Worm (Caenorhabditis elegans): ENCODE results near the gene R10D12.10.
A peak's percentile ranks its signal among the peaks of the same experiment; 100 is the strongest.

Gene R10D12.10

ce11 chrV:13984828-13985227 is 26.7 kb upstream of the R10D12.10 start, which contains the start of gene end-1:
end-1 (plus strand) TSS chrV:13985128.
- TF ChIP-seq cog-1 (tag; optimal IDR thresholded peaks at IDR 0.05) (no peak), tab-1 (GFP tag; IDR thresholded peaks at IDR 0.05) (no peak), ztf-29 (GFP tag; IDR thresholded peaks at IDR 0.05) (no peak), ref-1 (GFP tag; conservative IDR thresholded peaks at IDR 0.05) (no peak), klf-2 (GFP tag; conservative IDR thresholded peaks at IDR 0.05) (no peak), ztf-23 (GFP tag; IDR thresholded peaks at IDR 0.05) (no peak), med-1 (GFP tag; optimal IDR thresholded peaks at IDR 0.05; ENCODE audit: insufficient read depth) (no peak), T22C8.4 (GFP tag; IDR thresholded peaks at IDR 0.05) (no peak), flt-1 (GFP tag; IDR thresholded peaks at IDR 0.05) (no peak)

ce11 chrV:13981677-13982076 is 23.5 kb upstream of the R10D12.10 start:
- TF ChIP-seq ref-1 (GFP tag; conservative IDR thresholded peaks at IDR 0.05) (no peak), tab-1 (GFP tag; IDR thresholded peaks at IDR 0.05) (no peak), klf-2 (GFP tag; conservative IDR thresholded peaks at IDR 0.05) (no peak), cog-1 (tag; optimal IDR thresholded peaks at IDR 0.05) (no peak)

ce11 chrV:13980807-13981206 is 22.7 kb upstream of the R10D12.10 start, which contains the start of gene eol-1:
eol-1 (minus strand) TSS chrV:13980907.
- no peak for TF ChIP-seq ztf-23 (GFP tag; IDR thresholded peaks at IDR 0.05)
- TF ChIP-seq ztf-29 (GFP tag; IDR thresholded peaks at IDR 0.05) = no peak
- no peak for TF ChIP-seq ref-1 (GFP tag; conservative IDR thresholded peaks at IDR 0.05)
- no peak for TF ChIP-seq T22C8.4 (GFP tag; IDR thresholded peaks at IDR 0.05)
- TF ChIP-seq klf-2 (GFP tag; conservative IDR thresholded peaks at IDR 0.05) = no peak
- TF ChIP-seq cog-1 (tag; optimal IDR thresholded peaks at IDR 0.05) = no peak
- TF ChIP-seq flt-1 (GFP tag; IDR thresholded peaks at IDR 0.05) = no peak
- TF ChIP-seq tab-1 (GFP tag; IDR thresholded peaks at IDR 0.05) = no peak
- TF ChIP-seq med-1 (GFP tag; optimal IDR thresholded peaks at IDR 0.05; ENCODE audit: insufficient read depth) = no peak

ce11 chrV:13963279-13963976 is 5.3 kb upstream of the R10D12.10 start, which contains the start of gene sao-1:
sao-1 (plus strand) TSS chrV:13963926.
- TF ChIP-seq tab-1 (GFP tag; IDR thresholded peaks at IDR 0.05) (no peak), ztf-29 (GFP tag; IDR thresholded peaks at IDR 0.05) (no peak), cog-1 (tag; optimal IDR thresholded peaks at IDR 0.05) (no peak), flt-1 (GFP tag; IDR thresholded peaks at IDR 0.05) (no peak), ztf-23 (GFP tag; IDR thresholded peaks at IDR 0.05) (no peak), med-1 (GFP tag; optimal IDR thresholded peaks at IDR 0.05; ENCODE audit: insufficient read depth) (no peak), klf-2 (GFP tag; conservative IDR thresholded peaks at IDR 0.05) (no peak), T22C8.4 (GFP tag; IDR thresholded peaks at IDR 0.05) (no peak), ref-1 (GFP tag; conservative IDR thresholded peaks at IDR 0.05) (no peak)

ce11 chrV:13961927-13962419 is 3.8 kb upstream of the R10D12.10 start, which contains the start of the genes algn-13 and R10D12.13:
algn-13 (minus strand) TSS chrV:13961977.
R10D12.13 (plus strand) TSS chrV:13962417.
- peak; percentile 95 for TF ChIP-seq med-1 (GFP tag; optimal IDR thresholded peaks at IDR 0.05; ENCODE audit: insufficient read depth)
- TF ChIP-seq tab-1 (GFP tag; IDR thresholded peaks at IDR 0.05) = peak; percentile 89
- TF ChIP-seq T22C8.4 (GFP tag; IDR thresholded peaks at IDR 0.05) = peak; percentile 68
- TF ChIP-seq ref-1 (GFP tag; conservative IDR thresholded peaks at IDR 0.05) = no peak; the same call in 1 of the 2 replicates
- peak; percentile 68 for TF ChIP-seq ztf-29 (GFP tag; IDR thresholded peaks at IDR 0.05)
- peak; percentile 71 for TF ChIP-seq cog-1 (tag; optimal IDR thresholded peaks at IDR 0.05)
- peak; percentile 88 for TF ChIP-seq flt-1 (GFP tag; IDR thresholded peaks at IDR 0.05)
- peak; percentile 89 for TF ChIP-seq ztf-23 (GFP tag; IDR thresholded peaks at IDR 0.05)
- peak; percentile 82; the same call in 1 of the 2 replicates for TF ChIP-seq klf-2 (GFP tag; conservative IDR thresholded peaks at IDR 0.05)

- TF ChIP-seq flt-1 (GFP tag; IDR thresholded peaks at IDR 0.05) = no peak
- TF ChIP-seq cog-1 (tag; optimal IDR thresholded peaks at IDR 0.05) = no peak
- TF ChIP-seq ztf-29 (GFP tag; IDR thresholded peaks at IDR 0.05) = no peak
- no peak for TF ChIP-seq tab-1 (GFP tag; IDR thresholded peaks at IDR 0.05)
- TF ChIP-seq ref-1 (GFP tag; conservative IDR thresholded peaks at IDR 0.05) = no peak
- TF ChIP-seq T22C8.4 (GFP tag; IDR thresholded peaks at IDR 0.05) = no peak
- no peak for TF ChIP-seq klf-2 (GFP tag; conservative IDR thresholded peaks at IDR 0.05)
- no peak for TF ChIP-seq med-1 (GFP tag; optimal IDR thresholded peaks at IDR 0.05; ENCODE audit: insufficient read depth)
- no peak for TF ChIP-seq ztf-23 (GFP tag; IDR thresholded peaks at IDR 0.05)
Measured at ce11 chrV:13960916-13961315, 2.8 kb upstream of the R10D12.10 start, which contains the start of gene srh-24. srh-24 (minus strand) TSS chrV:13961016.

- no peak for TF ChIP-seq ztf-23 (GFP tag; IDR thresholded peaks at IDR 0.05)
- no peak for TF ChIP-seq T22C8.4 (GFP tag; IDR thresholded peaks at IDR 0.05)
- no peak for TF ChIP-seq cog-1 (tag; optimal IDR thresholded peaks at IDR 0.05)
- TF ChIP-seq klf-2 (GFP tag; conservative IDR thresholded peaks at IDR 0.05) = no peak
- no peak for TF ChIP-seq ref-1 (GFP tag; conservative IDR thresholded peaks at IDR 0.05)
- no peak for TF ChIP-seq flt-1 (GFP tag; IDR thresholded peaks at IDR 0.05)
- TF ChIP-seq ztf-29 (GFP tag; IDR thresholded peaks at IDR 0.05) = no peak
- TF ChIP-seq tab-1 (GFP tag; IDR thresholded peaks at IDR 0.05) = no peak
- TF ChIP-seq med-1 (GFP tag; optimal IDR thresholded peaks at IDR 0.05; ENCODE audit: insufficient read depth) = no peak
Measured at ce11 chrV:13957691-13958090, 456 bp downstream of the R10D12.10 start.

- TF ChIP-seq tab-1 (GFP tag; IDR thresholded peaks at IDR 0.05) (no peak), flt-1 (GFP tag; IDR thresholded peaks at IDR 0.05) (no peak), ref-1 (GFP tag; conservative IDR thresholded peaks at IDR 0.05) (no peak), ztf-23 (GFP tag; IDR thresholded peaks at IDR 0.05) (no peak), med-1 (GFP tag; optimal IDR thresholded peaks at IDR 0.05; ENCODE audit: insufficient read depth) (no peak)
Measured at ce11 chrV:13955370-13956089, 2.6 kb downstream of the R10D12.10 start.

ce11 chrV:13954056-13954455 is 4.1 kb downstream of the R10D12.10 start, which contains the start of gene swt-6:
swt-6 (plus strand) TSS chrV:13954356.
- TF ChIP-seq T22C8.4 (GFP tag; IDR thresholded peaks at IDR 0.05) (no peak), ref-1 (GFP tag; conservative IDR thresholded peaks at IDR 0.05) (no peak), klf-2 (GFP tag; conservative IDR thresholded peaks at IDR 0.05) (no peak), flt-1 (GFP tag; IDR thresholded peaks at IDR 0.05) (no peak), ztf-29 (GFP tag; IDR thresholded peaks at IDR 0.05) (no peak), tab-1 (GFP tag; IDR thresholded peaks at IDR 0.05) (no peak), med-1 (GFP tag; optimal IDR thresholded peaks at IDR 0.05; ENCODE audit: insufficient read depth) (no peak), ztf-23 (GFP tag; IDR thresholded peaks at IDR 0.05) (no peak), cog-1 (tag; optimal IDR thresholded peaks at IDR 0.05) (no peak)

All from whole organism, midembryonic.